Worm (Caenorhabditis elegans) whole organism, mixed stage, embryonic: ENCODE measurements around the gene clc-22.
A peak's percentile ranks its signal among the peaks of the same experiment; 100 is the strongest.

Experiments
- M03D4.4 ChIP-seq: sonication (generic microtip); optimal IDR thresholded peaks from 2 replicates; lab custom pipeline; 2017; ENCODE audit warnings: mild to moderate bottlenecking, missing genetic modification characterization, missing compliant biosample characterization
- bed-3 ChIP-seq: fragments of 200-800 bp; sonication (Bioruptor generic); optimal IDR thresholded peaks from 3 replicates; lab custom pipeline; 2018; ENCODE audit warnings: mild to moderate bottlenecking, missing genetic modification characterization, moderate library complexity, missing compliant biosample characterization
- blmp-1 ChIP-seq: fragments of 150-350 bp; optimal IDR thresholded peaks from 2 replicates; lab custom pipeline; 2014; ENCODE audit warnings: missing biosample characterization, missing genetic modification characterization
- ceh-39 ChIP-seq: fragments of 150-350 bp; optimal IDR thresholded peaks from 2 replicates; lab custom pipeline; 2014; ENCODE audit warnings: missing biosample characterization, missing genetic modification characterization
- ceh-43 ChIP-seq: fragments of 200-800 bp; sonication (Bioruptor generic); optimal IDR thresholded peaks from 2 replicates; lab custom pipeline; 2018; ENCODE audit warnings: mild to moderate bottlenecking, missing genetic modification characterization, moderate library complexity, missing compliant biosample characterization
- ceh-83 ChIP-seq: fragments of 200-800 bp; sonication (Bioruptor generic); optimal IDR thresholded peaks from 2 replicates; lab custom pipeline; 2018; ENCODE audit warnings: mild to moderate bottlenecking, missing genetic modification characterization, missing compliant biosample characterization
- ces-1 ChIP-seq: fragments of 150-350 bp; optimal IDR thresholded peaks from 2 replicates; lab custom pipeline; 2014; ENCODE audit warnings: missing biosample characterization, missing genetic modification reagents, missing genetic modification characterization
- cnd-1 ChIP-seq: fragments of 200-800 bp; sonication (Bioruptor generic); optimal IDR thresholded peaks from 2 replicates; lab custom pipeline; 2018; ENCODE audit warnings: mild to moderate bottlenecking, missing genetic modification characterization, missing compliant biosample characterization
- drap-1 ChIP-seq: fragments of 200-800 bp; sonication (Bioruptor generic); optimal IDR thresholded peaks from 3 replicates; lab custom pipeline; 2018; ENCODE audit warnings: mild to moderate bottlenecking, missing genetic modification characterization, missing compliant biosample characterization
- elt-1 ChIP-seq: sonication (generic microtip); optimal IDR thresholded peaks from 2 replicates; lab custom pipeline; 2017; ENCODE audit warnings: missing genetic modification characterization, mild to moderate bottlenecking, missing compliant biosample characterization, antibody characterized with exemption, moderate library complexity, borderline replicate concordance; ENCODE audit not compliant: insufficient read depth
- elt-3 ChIP-seq: fragments of 150-350 bp; optimal IDR thresholded peaks from 2 replicates; lab custom pipeline; 2014; ENCODE audit warnings: missing biosample characterization, missing genetic modification characterization
- flh-1 ChIP-seq: fragments of 200-800 bp; sonication (Bioruptor generic); optimal IDR thresholded peaks from 2 replicates; lab custom pipeline; 2018; ENCODE audit warnings: mild to moderate bottlenecking, missing genetic modification characterization, moderate library complexity, missing compliant biosample characterization
- ham-2 ChIP-seq: fragments of 200-800 bp; sonication (Bioruptor generic); optimal IDR thresholded peaks from 2 replicates; lab custom pipeline; 2018; ENCODE audit warnings: mild to moderate bottlenecking, missing genetic modification characterization, missing compliant biosample characterization
- hlh-1 ChIP-seq: fragments of 150-350 bp; optimal IDR thresholded peaks from 2 replicates; lab custom pipeline; 2014; ENCODE audit warnings: missing biosample characterization, missing genetic modification reagents, missing genetic modification characterization
- lin-13 ChIP-seq: fragments of 150-350 bp; optimal IDR thresholded peaks from 2 replicates; lab custom pipeline; 2014; ENCODE audit warnings: missing biosample characterization, missing genetic modification characterization
- lin-32 ChIP-seq: fragments of 200-800 bp; sonication (Bioruptor generic); optimal IDR thresholded peaks from 2 replicates; lab custom pipeline; 2018; ENCODE audit warnings: mild to moderate bottlenecking, missing genetic modification characterization, missing compliant biosample characterization
- lsy-2 ChIP-seq: fragments of 150-350 bp; optimal IDR thresholded peaks from 2 replicates; lab custom pipeline; 2014; ENCODE audit warnings: missing biosample characterization, missing genetic modification characterization
- mab-5 ChIP-seq: fragments of 150-350 bp; optimal IDR thresholded peaks from 2 replicates; lab custom pipeline; 2014; ENCODE audit warnings: missing biosample characterization, missing genetic modification characterization
- mep-1 ChIP-seq: fragments of 150-350 bp; optimal IDR thresholded peaks from 2 replicates; lab custom pipeline; 2017; ENCODE audit warnings: missing biosample characterization, missing genetic modification reagents, missing genetic modification characterization, inconsistent platforms
- mls-2 ChIP-seq: sonication (generic microtip); optimal IDR thresholded peaks from 2 replicates; lab custom pipeline; 2016; ENCODE audit warnings: mild to moderate bottlenecking, missing genetic modification characterization, moderate library complexity, missing compliant biosample characterization
- nhr-12 ChIP-seq: fragments of 150-350 bp; optimal IDR thresholded peaks from 2 replicates; lab custom pipeline; 2014; ENCODE audit warnings: missing biosample characterization, missing genetic modification characterization
- nhr-2 ChIP-seq: fragments of 150-350 bp; optimal IDR thresholded peaks from 2 replicates; lab custom pipeline; 2014; ENCODE audit warnings: missing biosample characterization, missing genetic modification characterization
- nhr-237 ChIP-seq: fragments of 150-350 bp; optimal IDR thresholded peaks from 2 replicates; lab custom pipeline; 2014; ENCODE audit warnings: missing biosample characterization, missing genetic modification characterization
- nhr-28 ChIP-seq: fragments of 150-350 bp; optimal IDR thresholded peaks from 2 replicates; lab custom pipeline; 2014; ENCODE audit warnings: missing biosample characterization, missing genetic modification characterization
- nhr-76 ChIP-seq: sonication (generic microtip); optimal IDR thresholded peaks from 2 replicates; lab custom pipeline; 2017; ENCODE audit warnings: missing biosample characterization, missing genetic modification characterization
- pha-4 ChIP-seq: fragments of 150-350 bp; optimal IDR thresholded peaks from 2 replicates; lab custom pipeline; 2018; ENCODE audit warnings: missing biosample characterization, missing genetic modification reagents, missing genetic modification characterization
- sem-2 ChIP-seq: fragments of 200-800 bp; sonication (Bioruptor generic); optimal IDR thresholded peaks from 2 replicates; lab custom pipeline; 2018; ENCODE audit warnings: mild to moderate bottlenecking, missing genetic modification characterization, missing compliant biosample characterization
- snpc-4 ChIP-seq: fragments of 150-350 bp; optimal IDR thresholded peaks from 2 replicates; lab custom pipeline; 2014; ENCODE audit warnings: missing biosample characterization, missing genetic modification characterization
- sptf-1 ChIP-seq: sonication (generic microtip); optimal IDR thresholded peaks from 2 replicates; lab custom pipeline; 2017; ENCODE audit warnings: mild to moderate bottlenecking, missing genetic modification characterization, moderate library complexity, missing compliant biosample characterization
- tbx-8 ChIP-seq: fragments of 200-800 bp; sonication (Bioruptor generic); optimal IDR thresholded peaks from 2 replicates; lab custom pipeline; 2018; ENCODE audit warnings: mild to moderate bottlenecking, missing genetic modification characterization, moderate library complexity, missing compliant biosample characterization
- unc-120 ChIP-seq: sonication (generic microtip); optimal IDR thresholded peaks from 2 replicates; lab custom pipeline; 2017; ENCODE audit warnings: missing genetic modification characterization, missing compliant biosample characterization; ENCODE audit not compliant: poor library complexity, severe bottlenecking
- unc-39 ChIP-seq: fragments of 150-350 bp; optimal IDR thresholded peaks from 2 replicates; lab custom pipeline; 2014; ENCODE audit warnings: missing biosample characterization, missing genetic modification characterization
- unc-62 ChIP-seq: fragments of 150-350 bp; optimal IDR thresholded peaks from 2 replicates; lab custom pipeline; 2014; ENCODE audit warnings: missing biosample characterization, missing genetic modification reagents, missing genetic modification characterization
- zip-8 ChIP-seq: fragments of 150-350 bp; optimal IDR thresholded peaks from 2 replicates; lab custom pipeline; 2014; ENCODE audit warnings: missing biosample characterization, missing genetic modification characterization
- ztf-11 ChIP-seq: fragments of 150-350 bp; optimal IDR thresholded peaks from 2 replicates; lab custom pipeline; 2014; ENCODE audit warnings: missing biosample characterization, missing genetic modification characterization

clc-22 gene

DNA sequence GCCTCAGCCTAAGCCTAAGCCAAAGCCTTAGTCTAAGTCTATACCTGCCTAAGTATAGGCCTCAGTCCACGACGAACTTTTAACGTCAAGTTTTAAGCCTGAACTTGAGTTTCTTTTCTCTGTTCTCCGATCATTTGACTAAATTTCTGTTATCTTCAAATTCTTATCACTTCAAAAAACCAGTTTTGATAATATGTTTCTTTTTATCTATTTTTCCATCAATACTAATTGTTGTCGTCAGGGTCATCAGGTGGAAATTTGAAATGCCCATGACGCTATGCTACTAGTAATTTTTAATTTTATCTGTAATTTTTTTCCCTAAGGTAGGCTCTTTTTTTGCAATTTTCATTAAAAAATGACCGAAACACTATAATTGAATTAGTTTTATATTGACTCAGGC lies 15.6 kb upstream of the clc-22 start:
- TF ChIP-seq flh-1 (GFP tag; lab: Kevin White, UChicago), result no peak
- no peak for TF ChIP-seq bed-3 (GFP tag; lab: Kevin White, UChicago)
- TF ChIP-seq nhr-76 (tag; lab: Kevin White, UChicago), result no peak
- no peak for TF ChIP-seq tbx-8
- no peak for TF ChIP-seq snpc-4 (tag; lab: Kevin White, UChicago)
- no peak for TF ChIP-seq nhr-2 (tag; lab: Kevin White, UChicago)
- TF ChIP-seq mep-1 (tag; lab: Kevin White, UChicago), result no peak
- TF ChIP-seq unc-120 (tag; lab: Kevin White, UChicago), result no peak
- no peak for TF ChIP-seq lin-13 (tag; lab: Kevin White, UChicago)
- TF ChIP-seq elt-1, result no peak
- TF ChIP-seq lin-32 (GFP tag; lab: Kevin White, UChicago), result no peak
- no peak for TF ChIP-seq ceh-39

- no peak for TF ChIP-seq mep-1 (tag; lab: Kevin White, UChicago)
- TF ChIP-seq unc-39, result no peak
- TF ChIP-seq mab-5 (tag; lab: Kevin White, UChicago), result no peak
- TF ChIP-seq nhr-237 (tag; lab: Kevin White, UChicago), result no peak
- TF ChIP-seq lsy-2 (tag; lab: Kevin White, UChicago), result no peak
- no peak for TF ChIP-seq ztf-11 (tag; lab: Kevin White, UChicago)
- TF ChIP-seq sptf-1 (tag; lab: Kevin White, UChicago), result no peak
- TF ChIP-seq ham-2 (GFP tag; lab: Kevin White, UChicago), result no peak
These were observed 12.1 kb upstream of the clc-22 start for ce11 chrII:4007972-4008371.

DNA sequence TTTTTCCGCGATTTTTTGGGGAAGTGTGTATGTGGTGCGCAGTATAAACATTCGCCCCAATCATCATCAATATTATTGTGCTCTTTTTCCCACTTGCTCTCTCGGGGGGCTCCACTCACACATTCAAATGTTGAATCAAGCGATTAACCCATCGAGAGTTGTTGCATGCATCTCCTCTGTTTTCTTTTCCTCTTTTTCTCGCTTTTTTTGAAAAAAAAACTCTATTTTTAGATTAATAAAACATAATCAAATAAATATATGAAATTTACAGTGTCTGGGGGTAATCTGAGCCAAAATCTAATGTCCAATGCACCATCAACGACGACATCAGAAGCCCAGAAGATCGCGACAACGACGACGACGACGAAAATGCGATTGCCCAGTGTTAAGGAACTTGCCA lies 8.7 kb upstream of the clc-22 start, which contains the start of gene ephx-1:
Gene ephx-1 (plus strand): TSS at position 301 of the 400 bp plus-strand sequence.
- TF ChIP-seq zip-8 (tag; lab: Kevin White, UChicago) (no peak), tbx-8 (no peak), sptf-1 (tag; lab: Kevin White, UChicago) (no peak), M03D4.4 (tag; lab: Kevin White, UChicago) (no peak), snpc-4 (tag; lab: Kevin White, UChicago) (no peak), elt-3 (tag; lab: Kevin White, UChicago) (no peak), blmp-1 (no peak)
- TF ChIP-seq, all 35 proteins: peak for 0

- TF ChIP-seq ces-1 (GFP tag; lab: Kevin White, UChicago) (peak; percentile 53), mab-5 (tag; lab: Kevin White, UChicago) (no peak), pha-4 (tag; lab: Kevin White, UChicago) (peak; percentile 32), snpc-4 (tag; lab: Kevin White, UChicago) (no peak)
These were observed 6.3 kb upstream of the clc-22 start for ce11 chrII:4002134-4002533.

DNA sequence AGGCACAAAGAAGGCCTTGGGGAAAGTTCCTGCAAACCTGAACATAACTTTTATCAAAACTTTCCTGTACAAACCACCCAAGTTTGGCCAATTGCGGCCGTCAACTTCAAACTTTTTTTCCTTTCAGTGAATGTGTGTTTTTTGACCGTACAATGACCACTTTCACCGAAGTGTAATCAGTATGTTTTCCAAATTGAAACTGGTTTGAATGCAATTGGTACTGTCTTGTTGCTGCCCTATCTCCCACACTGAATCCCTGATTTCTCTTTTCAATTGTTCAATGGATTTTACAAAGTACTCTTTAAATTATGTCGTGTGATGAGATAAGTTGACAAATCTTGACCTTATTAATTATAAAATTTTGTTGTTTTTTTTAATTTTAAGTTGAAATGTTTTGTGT lies 4.6 kb upstream of the clc-22 start:
- no peak for TF ChIP-seq sem-2 (GFP tag; lab: Kevin White, UChicago)
- TF ChIP-seq bed-3 (GFP tag; lab: Kevin White, UChicago), result no peak
- no peak for TF ChIP-seq mab-5 (tag; lab: Kevin White, UChicago)
- no peak for TF ChIP-seq nhr-12 (tag; lab: Kevin White, UChicago)
- no peak for TF ChIP-seq M03D4.4 (tag; lab: Kevin White, UChicago)
- TF ChIP-seq sptf-1 (tag; lab: Kevin White, UChicago), result no peak
- no peak for TF ChIP-seq lin-32 (GFP tag; lab: Kevin White, UChicago)
- TF ChIP-seq mep-1 (tag; lab: Kevin White, UChicago), result no peak
- TF ChIP-seq lin-13 (tag; lab: Kevin White, UChicago), result no peak
- no peak for TF ChIP-seq elt-3 (tag; lab: Kevin White, UChicago)
- TF ChIP-seq ceh-83 (GFP tag; lab: Kevin White, UChicago), result no peak

DNA sequence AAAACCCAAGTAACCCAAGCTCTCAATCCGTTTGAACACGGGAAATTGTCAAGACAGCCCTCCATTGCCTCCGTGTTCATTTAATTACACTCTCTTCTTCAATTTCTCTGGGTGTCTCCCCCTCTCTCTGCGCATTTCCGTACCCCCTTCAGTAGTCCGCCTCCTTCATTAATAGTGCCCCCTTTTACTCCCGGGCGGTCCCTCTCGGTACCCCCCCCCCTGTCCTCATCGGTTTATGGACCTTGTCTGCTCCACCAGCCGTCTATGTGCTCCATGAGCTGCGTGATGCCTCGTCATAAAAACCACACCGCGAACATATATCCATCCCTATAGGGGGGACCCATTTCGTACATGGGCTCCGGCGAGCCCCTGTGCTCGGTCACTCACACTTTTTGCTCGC lies 3.7 kb upstream of the clc-22 start:
- TF ChIP-seq unc-39 (no peak), lsy-2 (tag; lab: Kevin White, UChicago) (no peak), nhr-12 (tag; lab: Kevin White, UChicago) (no peak), ztf-11 (tag; lab: Kevin White, UChicago) (peak; percentile 15), cnd-1 (tag; lab: Kevin White, UChicago) (peak; percentile 55), elt-1 (no peak), sptf-1 (tag; lab: Kevin White, UChicago) (peak; percentile 81), tbx-8 (no peak), nhr-237 (tag; lab: Kevin White, UChicago) (no peak), unc-120 (tag; lab: Kevin White, UChicago) (peak; percentile 39), hlh-1 (tag; lab: Kevin White, UChicago) (no peak), ham-2 (GFP tag; lab: Kevin White, UChicago) (no peak), blmp-1 (no peak), drap-1 (GFP tag; lab: Kevin White, UChicago) (peak; percentile 36), pha-4 (tag; lab: Kevin White, UChicago) (no peak), lin-13 (tag; lab: Kevin White, UChicago) (no peak), mab-5 (tag; lab: Kevin White, UChicago) (no peak), M03D4.4 (tag; lab: Kevin White, UChicago) (peak; percentile 51), mep-1 (tag; lab: Kevin White, UChicago) (peak; percentile 6), unc-62 (GFP tag; lab: Kevin White, UChicago) (no peak), sem-2 (GFP tag; lab: Kevin White, UChicago) (no peak), ceh-39 (no peak), elt-3 (tag; lab: Kevin White, UChicago) (no peak), ceh-43 (GFP tag; lab: Kevin White, UChicago) (peak; percentile 52), mls-2 (tag; lab: Kevin White, UChicago) (peak; percentile 83), ces-1 (GFP tag; lab: Kevin White, UChicago) (peak; percentile 94), lin-32 (GFP tag; lab: Kevin White, UChicago) (peak; percentile 48), nhr-28 (tag; lab: Kevin White, UChicago) (no peak), ceh-83 (GFP tag; lab: Kevin White, UChicago) (no peak), flh-1 (GFP tag; lab: Kevin White, UChicago) (no peak)
